In the genomic region with DNA sequence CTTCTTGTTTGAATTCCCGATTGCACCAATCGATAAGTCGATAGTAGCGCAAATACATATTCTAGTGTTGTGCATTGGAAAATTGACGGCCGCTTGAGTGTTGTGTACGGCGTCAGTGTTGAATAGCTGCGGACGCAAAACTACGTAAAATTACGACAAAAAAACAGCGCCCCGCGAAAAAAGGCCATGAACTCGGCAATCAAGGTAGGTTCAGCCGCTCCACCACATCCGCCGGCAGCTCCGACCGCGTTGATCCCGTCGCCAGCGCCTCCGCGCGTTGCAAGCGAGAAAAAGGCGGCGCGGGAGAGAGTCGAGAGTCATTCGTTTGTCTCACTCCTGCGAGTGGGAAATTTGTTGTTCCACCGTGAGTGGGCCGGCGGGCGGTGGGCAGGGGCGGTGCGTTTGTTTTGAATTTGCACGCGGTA, we compare ENCODE assay signal across 4 fruit fly cellular contexts.
TF ChIP-seq lines count a peak whose summit lies in the region.

A gene (plus strand): TSS at position 95 of the 425 bp plus-strand sequence.

TF ChIP-seq in whole organism, adult, 20 proteins besides CTCF, POLR2A, EP300 and RAD21 (continued from another document):
- TF ChIP-seq Hr96 (GFP tag; optimal IDR thresholded peaks at IDR 0.05; lab: Kevin White, UChicago) (peak; percentile 82), CG12768 (GFP tag; optimal IDR thresholded peaks at IDR 0.05; lab: Kevin White, UChicago) (peak; percentile 74), toe (GFP tag; optimal IDR thresholded peaks at IDR 0.05; lab: Kevin White, UChicago) (peak; percentile 77)

TF ChIP-seq in whole organism, embryonic, 481 proteins besides CTCF, POLR2A, EP300 and RAD21 (continued from another document and continues in another):
- TF ChIP-seq fu2 (GFP tag; optimal IDR thresholded peaks at IDR 0.05; lab: Kevin White, UChicago) (peak; percentile 82), CG17568 (GFP tag; optimal IDR thresholded peaks at IDR 0.05; lab: Kevin White, UChicago) (no peak), gfzf (GFP tag; optimal IDR thresholded peaks at IDR 0.05; lab: Kevin White, UChicago) (peak; percentile 38), Dad (GFP tag; optimal IDR thresholded peaks at IDR 0.05; lab: Kevin White, UChicago) (peak; percentile 77), peb (GFP tag; IDR thresholded peaks at IDR 0.05; lab: Robert Waterston, UW) (no peak), CG4328 (GFP tag; optimal IDR thresholded peaks at IDR 0.05; lab: Kevin White, UChicago) (no peak), lola (GFP tag; optimal IDR thresholded peaks at IDR 0.05; lab: Kevin White, UChicago) (no peak), CG15073 (GFP tag; optimal IDR thresholded peaks at IDR 0.05; lab: Kevin White, UChicago) (no peak), CG7271 (tag; optimal IDR thresholded peaks at IDR 0.05; lab: Kevin White, UChicago) (no peak), Hsf (GFP tag; optimal IDR thresholded peaks at IDR 0.05; lab: Kevin White, UChicago) (peak; percentile 68), CG10462 (GFP tag; optimal IDR thresholded peaks at IDR 0.05; lab: Kevin White, UChicago) (peak; percentile 23), CG12071 (GFP tag; optimal IDR thresholded peaks at IDR 0.05; lab: Kevin White, UChicago) (no peak), Dref (GFP tag; IDR thresholded peaks at IDR 0.05; lab: Robert Waterston, UW) (peak; percentile 89), Atf-2 (GFP tag; optimal IDR thresholded peaks at IDR 0.05; lab: Kevin White, UChicago) (peak; percentile 51), Mes4 (GFP tag; optimal IDR thresholded peaks at IDR 0.05; lab: Kevin White, UChicago) (no peak), mirr (GFP tag; optimal IDR thresholded peaks at IDR 0.05; lab: Kevin White, UChicago) (no peak), CG7839 (tag; optimal IDR thresholded peaks at IDR 0.05; lab: Kevin White, UChicago) (no peak), CG12219 (GFP tag; optimal IDR thresholded peaks at IDR 0.05; lab: Kevin White, UChicago) (no peak), CG31441 (GFP tag; IDR thresholded peaks at IDR 0.05; lab: Robert Waterston, UW) (no peak), CG11560 (tag; IDR thresholded peaks at IDR 0.05; lab: Robert Waterston, UW) (peak; percentile 54; the same call in 1 of the 3 replicates), CG3726 (GFP tag; IDR thresholded peaks at IDR 0.05; lab: Robert Waterston, UW) (no peak), ase (GFP tag; IDR thresholded peaks at IDR 0.05; lab: Robert Waterston, UW) (peak; percentile 32; the same call in 1 of the 3 replicates), Stat92E (GFP tag; optimal IDR thresholded peaks at IDR 0.05; lab: Kevin White, UChicago) (no peak), CG13624 (GFP tag; optimal IDR thresholded peaks at IDR 0.05; lab: Kevin White, UChicago) (peak; percentile 87), CG11398 (GFP tag; optimal IDR thresholded peaks at IDR 0.05; lab: Kevin White, UChicago) (peak; percentile 59), usp (GFP tag; optimal IDR thresholded peaks at IDR 0.05; lab: Kevin White, UChicago) (no peak), Kr (GFP tag; optimal IDR thresholded peaks at IDR 0.05; lab: Kevin White, UChicago) (no peak), Tbp (GFP tag; optimal IDR thresholded peaks at IDR 0.05; lab: Kevin White, UChicago) (no peak), chn (GFP tag; optimal IDR thresholded peaks at IDR 0.05; lab: Kevin White, UChicago) (peak; percentile 71), Spps (tag; optimal IDR thresholded peaks at IDR 0.05; lab: Kevin White, UChicago) (no peak), Hr39 (optimal IDR thresholded peaks at IDR 0.05; lab: Kevin White, UChicago) (peak; percentile 70), wor (GFP tag; IDR thresholded peaks at IDR 0.05; lab: Robert Waterston, UW) (no peak), Fer2 (tag; optimal IDR thresholded peaks at IDR 0.05; lab: Kevin White, UChicago) (peak; percentile 14), CG9437 (GFP tag; optimal IDR thresholded peaks at IDR 0.05; lab: Kevin White, UChicago) (peak; percentile 96), CG9817 (tag; optimal IDR thresholded peaks at IDR 0.05; lab: Kevin White, UChicago) (peak; percentile 35), Neu2 (GFP tag; optimal IDR thresholded peaks at IDR 0.05; lab: Kevin White, UChicago; ENCODE audit: borderline replicate concordance) (peak; percentile 3), CG13296 (GFP tag; optimal IDR thresholded peaks at IDR 0.05; lab: Kevin White, UChicago) (peak; percentile 12), CG17912 (GFP tag; optimal IDR thresholded peaks at IDR 0.05; lab: Kevin White, UChicago) (no peak), Bgb (GFP tag; IDR thresholded peaks at IDR 0.05; lab: Robert Waterston, UW; ENCODE audit: partially characterized antibody) (peak; percentile 74), CG12942 (GFP tag; optimal IDR thresholded peaks at IDR 0.05; lab: Kevin White, UChicago) (peak; percentile 72), mld (GFP tag; IDR thresholded peaks at IDR 0.05; lab: Robert Waterston, UW; ENCODE audit: partially characterized antibody) (peak; percentile 56; the same call in 1 of the 3 replicates)

TF ChIP-seq in whole organism, prepupa, 60 proteins besides CTCF, POLR2A, EP300 and RAD21 (continued from another document):
- TF ChIP-seq CG8632 (GFP tag; optimal IDR thresholded peaks at IDR 0.05; lab: Kevin White, UChicago) = no peak
- TF ChIP-seq Gug (GFP tag; IDR thresholded peaks at IDR 0.05; lab: Robert Waterston, UW) = no peak
- TF ChIP-seq CG6854 (GFP tag; optimal IDR thresholded peaks at IDR 0.05; lab: Kevin White, UChicago) = no peak
- no peak for TF ChIP-seq CG11294 (GFP tag; IDR thresholded peaks at IDR 0.05; lab: Robert Waterston, UW)
- no peak for TF ChIP-seq fd85E (GFP tag; optimal IDR thresholded peaks at IDR 0.05; lab: Kevin White, UChicago)
- TF ChIP-seq CG6792 (GFP tag; optimal IDR thresholded peaks at IDR 0.05; lab: Kevin White, UChicago) = peak; percentile 64
- TF ChIP-seq CG1621 (tag; optimal IDR thresholded peaks at IDR 0.05; lab: Kevin White, UChicago) = peak; percentile 80
- peak; percentile 73 for TF ChIP-seq CG31627 (GFP tag; optimal IDR thresholded peaks at IDR 0.05; lab: Kevin White, UChicago)
- TF ChIP-seq CG10669 (GFP tag; optimal IDR thresholded peaks at IDR 0.05; lab: Kevin White, UChicago) = no peak
- TF ChIP-seq fd59A (GFP tag; optimal IDR thresholded peaks at IDR 0.05; lab: Kevin White, UChicago) = no peak
- no peak for TF ChIP-seq Eip93F (GFP tag; optimal IDR thresholded peaks at IDR 0.05; lab: Kevin White, UChicago)
- TF ChIP-seq CG11902 (GFP tag; optimal IDR thresholded peaks at IDR 0.05; lab: Kevin White, UChicago) = no peak
- no peak for TF ChIP-seq dac (GFP tag; optimal IDR thresholded peaks at IDR 0.05; lab: Kevin White, UChicago)
- TF ChIP-seq Sox15 (GFP tag; optimal IDR thresholded peaks at IDR 0.05; lab: Kevin White, UChicago) = no peak
- TF ChIP-seq CG7368 (GFP tag; optimal IDR thresholded peaks at IDR 0.05; lab: Kevin White, UChicago) = no peak
- TF ChIP-seq CG8319 (GFP tag; optimal IDR thresholded peaks at IDR 0.05; lab: Kevin White, UChicago) = peak; percentile 40
- no peak for TF ChIP-seq eg (GFP tag; IDR thresholded peaks at IDR 0.05; lab: Robert Waterston, UW)
- TF ChIP-seq CG6808 (GFP tag; optimal IDR thresholded peaks at IDR 0.05; lab: Kevin White, UChicago) = no peak
- TF ChIP-seq fkh (GFP tag; optimal IDR thresholded peaks at IDR 0.05; lab: Kevin White, UChicago) = peak; percentile 55
- peak; percentile 78 for TF ChIP-seq topi (GFP tag; optimal IDR thresholded peaks at IDR 0.05; lab: Kevin White, UChicago)
- 0 out of 2 replicates have a peak, but pooled peaks have one; percentile 28 for TF ChIP-seq CG15336 (GFP tag; IDR thresholded peaks at IDR 0.05; lab: Robert Waterston, UW)
- no peak for TF ChIP-seq Sox102F (GFP tag; optimal IDR thresholded peaks at IDR 0.05; lab: Kevin White, UChicago)
- TF ChIP-seq CG16779 (tag; optimal IDR thresholded peaks at IDR 0.05; lab: Kevin White, UChicago) = no peak
- TF ChIP-seq CG32006 (GFP tag; optimal IDR thresholded peaks at IDR 0.05; lab: Kevin White, UChicago) = no peak
- no peak for TF ChIP-seq spab (GFP tag; optimal IDR thresholded peaks at IDR 0.05; lab: Kevin White, UChicago)
- TF ChIP-seq CG3032 (tag; optimal IDR thresholded peaks at IDR 0.05; lab: Kevin White, UChicago) = peak; percentile 29
- TF ChIP-seq Eip78C (GFP tag; lab: Kevin White, UChicago) = no peak
- TF ChIP-seq acj6 (GFP tag; optimal IDR thresholded peaks at IDR 0.05; lab: Kevin White, UChicago) = no peak
- TF ChIP-seq Hr39 (GFP tag; optimal IDR thresholded peaks at IDR 0.05; lab: Kevin White, UChicago) = no peak
- no peak for TF ChIP-seq dsx (GFP tag; optimal IDR thresholded peaks at IDR 0.05; lab: Kevin White, UChicago; ENCODE audit: poor library complexity, severe bottlenecking)
- no peak for TF ChIP-seq Eip75B (GFP tag; optimal IDR thresholded peaks at IDR 0.05; lab: Kevin White, UChicago)
- peak; percentile 72 for TF ChIP-seq cyc (GFP tag; optimal IDR thresholded peaks at IDR 0.05; lab: Kevin White, UChicago)
- no peak for TF ChIP-seq pdm3 (GFP tag; optimal IDR thresholded peaks at IDR 0.05; lab: Kevin White, UChicago)
- no peak for TF ChIP-seq CG9139 (GFP tag; optimal IDR thresholded peaks at IDR 0.05; lab: Kevin White, UChicago)
- no peak for TF ChIP-seq CG11762 (GFP tag; optimal IDR thresholded peaks at IDR 0.05; lab: Kevin White, UChicago; ENCODE audit: insufficient read depth)
- TF ChIP-seq CG6276 (GFP tag; optimal IDR thresholded peaks at IDR 0.05; lab: Kevin White, UChicago) = no peak

TF ChIP-seq in whole organism, wandering third instar larva, 38 proteins besides CTCF, POLR2A, EP300 and RAD21 (continued from another document):
- TF ChIP-seq CrebA (GFP tag; optimal IDR thresholded peaks at IDR 0.05; lab: Kevin White, UChicago; ENCODE audit: borderline replicate concordance) (no peak), tai (GFP tag; optimal IDR thresholded peaks at IDR 0.05; lab: Kevin White, UChicago) (no peak), Vsx2 (GFP tag; optimal IDR thresholded peaks at IDR 0.05; lab: Kevin White, UChicago; ENCODE audit: partially characterized antibody) (no peak), psq (GFP tag; optimal IDR thresholded peaks at IDR 0.05; lab: Kevin White, UChicago) (peak; percentile 69), usp (GFP tag; optimal IDR thresholded peaks at IDR 0.05; lab: Kevin White, UChicago) (no peak), Jra (GFP tag; optimal IDR thresholded peaks at IDR 0.05; lab: Kevin White, UChicago) (peak; percentile 80), foxo (GFP tag; optimal IDR thresholded peaks at IDR 0.05; lab: Kevin White, UChicago) (peak in 1 of 2 experiments; percentile 87), Hr83 (GFP tag; optimal IDR thresholded peaks at IDR 0.05; lab: Kevin White, UChicago; ENCODE audit: poor library complexity, severe bottlenecking) (peak; percentile 89), HLH106 (tag; optimal IDR thresholded peaks at IDR 0.05; lab: Kevin White, UChicago) (peak; percentile 44), h (GFP tag; optimal IDR thresholded peaks at IDR 0.05; lab: Kevin White, UChicago) (peak; percentile 83), Hr78 (GFP tag; optimal IDR thresholded peaks at IDR 0.05; lab: Kevin White, UChicago) (no peak), br (GFP tag; optimal IDR thresholded peaks at IDR 0.05; lab: Kevin White, UChicago) (peak; percentile 81), CG32264 (GFP tag; optimal IDR thresholded peaks at IDR 0.05; lab: Kevin White, UChicago) (peak; percentile 26)
